Worm (Caenorhabditis elegans) whole organism, midembryonic: Measurements from ENCODE around the gene molo-1.

Experiments
- T22C8.4 ChIP-seq: fragments of 200-800 bp; sonication (Bioruptor generic); IDR thresholded peaks from 2 replicates; pipeline ENCODE4 v1.3.6; 2022; ENCODE audit warnings: missing genetic modification characterization, missing compliant biosample characterization
- cog-1 ChIP-seq: sonication (generic microtip); optimal IDR thresholded peaks from 2 replicates; lab custom pipeline; 2016; ENCODE audit warnings: missing genetic modification characterization, missing compliant biosample characterization
- flt-1 ChIP-seq: fragments of 200-800 bp; sonication (Bioruptor generic); IDR thresholded peaks from 2 replicates; pipeline ENCODE4 v1.3.6; 2022; ENCODE audit warnings: missing genetic modification characterization, missing compliant biosample characterization
- klf-2 ChIP-seq: fragments of 200-800 bp; sonication (Bioruptor generic); conservative IDR thresholded peaks from 2 replicates; pipeline ENCODE4 v1.3.6; 2022; ENCODE audit warnings: missing genetic modification reagents, missing genetic modification characterization, missing compliant biosample characterization
- med-1 ChIP-seq: sonication (generic microtip); optimal IDR thresholded peaks from 2 replicates; lab custom pipeline; 2017; ENCODE audit warnings: missing genetic modification characterization, mild to moderate bottlenecking, missing compliant biosample characterization, antibody characterized with exemption, missing genetic modification reagents; ENCODE audit not compliant: insufficient read depth
- ref-1 ChIP-seq: fragments of 200-800 bp; sonication (Bioruptor generic); conservative IDR thresholded peaks from 2 replicates; pipeline ENCODE4 v1.3.6; 2022; ENCODE audit warnings: missing genetic modification reagents, missing genetic modification characterization, missing compliant biosample characterization
- tab-1 ChIP-seq: fragments of 200-800 bp; sonication (Bioruptor generic); IDR thresholded peaks from 2 replicates; pipeline ENCODE4 v1.3.6; 2022; ENCODE audit warnings: missing genetic modification characterization, missing compliant biosample characterization
- ztf-23 ChIP-seq: fragments of 200-800 bp; sonication (Bioruptor generic); IDR thresholded peaks from 2 replicates; pipeline ENCODE4 v1.3.6; 2022; ENCODE audit warnings: missing genetic modification reagents, missing genetic modification characterization, missing compliant biosample characterization
- ztf-29 ChIP-seq: fragments of 200-800 bp; sonication (Bioruptor generic); IDR thresholded peaks from 2 replicates; pipeline ENCODE4 v1.3.6; 2022; ENCODE audit warnings: missing genetic modification reagents, missing genetic modification characterization, missing compliant biosample characterization

ce11 chrIII:5570814-5571443 is 2.9 kb upstream of the molo-1 start:
- TF ChIP-seq T22C8.4 (GFP tag; lab: Robert Waterston, UW) (no peak), flt-1 (GFP tag; lab: Robert Waterston, UW) (no peak), ztf-29 (GFP tag; lab: Robert Waterston, UW) (no peak), med-1 (GFP tag; lab: Kevin White, UChicago) (no peak), klf-2 (GFP tag; lab: Robert Waterston, UW) (no peak), tab-1 (GFP tag; lab: Robert Waterston, UW) (no peak), ref-1 (GFP tag; lab: Robert Waterston, UW) (no peak), ztf-23 (GFP tag; lab: Robert Waterston, UW) (no peak), cog-1 (tag; lab: Kevin White, UChicago) (no peak)
